Worm (Caenorhabditis elegans) whole organism, L1 larva: ENCODE measurements around the gene nhr-251.

ENCODE experiments used
- C34B4.2 ChIP-seq: sonication (generic microtip); optimal IDR thresholded peaks from 2 replicates; lab custom pipeline; 2017; ENCODE audit warnings: mild to moderate bottlenecking, missing genetic modification characterization, missing compliant biosample characterization
- Y116A8C.19 ChIP-seq: sonication (generic microtip); optimal IDR thresholded peaks from 2 replicates; lab custom pipeline; 2016; ENCODE audit warnings: missing compliant biosample characterization, missing genetic modification characterization, borderline replicate concordance
- aha-1 ChIP-seq: fragments of 150-350 bp; optimal IDR thresholded peaks from 2 replicates; lab custom pipeline; 2014; ENCODE audit warnings: missing biosample characterization, missing genetic modification characterization
- alr-1 ChIP-seq: fragments of 200-800 bp; sonication (Bioruptor generic); optimal IDR thresholded peaks from 2 replicates; lab custom pipeline; 2018; ENCODE audit warnings: borderline replicate concordance, mild to moderate bottlenecking, missing genetic modification characterization, missing compliant biosample characterization
- ceh-63 ChIP-seq: fragments of 200-800 bp; sonication (Bioruptor generic); optimal IDR thresholded peaks from 2 replicates; lab custom pipeline; 2018; ENCODE audit warnings: mild to moderate bottlenecking, missing genetic modification characterization, missing compliant biosample characterization
- ceh-88 ChIP-seq: fragments of 200-800 bp; sonication (Bioruptor generic); IDR thresholded peaks from 2 replicates; pipeline ENCODE4 v1.3.6; 2022; ENCODE audit warnings: missing genetic modification characterization, missing compliant biosample characterization
- ceh-90 ChIP-seq: sonication (generic microtip); optimal IDR thresholded peaks from 2 replicates; lab custom pipeline; 2016; ENCODE audit warnings: missing genetic modification characterization, missing compliant biosample characterization
- ces-1 ChIP-seq: fragments of 150-350 bp; optimal IDR thresholded peaks from 2 replicates; lab custom pipeline; 2014; ENCODE audit warnings: missing biosample characterization, missing genetic modification reagents, missing genetic modification characterization
- efl-1 ChIP-seq, 4 experiments: fragments of 150-350 bp; optimal IDR thresholded peaks in 3 of 4; peaks in 1 of 4; 1 replicate in 1 of 4; 2 replicates in 3 of 4; lab custom pipeline; 2014; ENCODE audit warnings: missing biosample characterization in 2 of 4, missing genetic modification characterization in 2 of 4, missing genetic modification reagents in 2 of 4
- elt-3 ChIP-seq, 6 experiments: fragments of 150-350 bp in 1 of 6; sonication (generic microtip); optimal IDR thresholded peaks; 2 replicates each; lab custom pipeline; 2017 to 2018; ENCODE audit warnings: missing biosample characterization in 6 of 6, missing genetic modification characterization in 6 of 6, inconsistent platforms in 1 of 6
- fkh-10 ChIP-seq: sonication (generic microtip); optimal IDR thresholded peaks from 2 replicates; lab custom pipeline; 2017; ENCODE audit warnings: missing biosample characterization, missing genetic modification reagents, missing genetic modification characterization
- hlh-17 ChIP-seq: fragments of 200-800 bp; sonication (Bioruptor generic); optimal IDR thresholded peaks from 2 replicates; lab custom pipeline; 2018; ENCODE audit warnings: missing genetic modification characterization, mild to moderate bottlenecking, missing compliant biosample characterization, moderate library complexity, borderline replicate concordance
- hpl-2 ChIP-seq: fragments of 150-350 bp; optimal IDR thresholded peaks from 2 replicates; lab custom pipeline; 2014; ENCODE audit warnings: missing biosample characterization, missing genetic modification reagents, missing genetic modification characterization
- irx-1 ChIP-seq: sonication (generic microtip); optimal IDR thresholded peaks from 2 replicates; lab custom pipeline; 2016; ENCODE audit warnings: missing genetic modification characterization, missing compliant biosample characterization
- jun-1 ChIP-seq: fragments of 150-350 bp; optimal IDR thresholded peaks from 2 replicates; lab custom pipeline; 2014; ENCODE audit warnings: missing biosample characterization, missing genetic modification reagents, missing genetic modification characterization
- lin-14 ChIP-seq: fragments of 200-800 bp; sonication (Bioruptor generic); optimal IDR thresholded peaks from 2 replicates; lab custom pipeline; 2018; ENCODE audit warnings: mild to moderate bottlenecking, missing genetic modification characterization, moderate library complexity, missing compliant biosample characterization
- lin-35 ChIP-seq, 2 experiments: fragments of 150-350 bp; optimal IDR thresholded peaks; 2 replicates each; lab custom pipeline; 2014; ENCODE audit warnings: missing biosample characterization in 2 of 2, missing genetic modification characterization in 2 of 2, missing genetic modification reagents in 2 of 2
- lin-39 ChIP-seq: fragments of 150-350 bp; optimal IDR thresholded peaks from 2 replicates; lab custom pipeline; 2014; ENCODE audit warnings: missing biosample characterization, missing genetic modification reagents, missing genetic modification characterization
- lir-3 ChIP-seq: sonication (generic microtip); optimal IDR thresholded peaks from 2 replicates; lab custom pipeline; 2016; ENCODE audit warnings: mild to moderate bottlenecking, missing genetic modification characterization, moderate library complexity, missing compliant biosample characterization; ENCODE audit not compliant: poor library complexity
- mdl-1 ChIP-seq, 2 experiments: fragments of 150-350 bp; optimal IDR thresholded peaks; 2 replicates each; lab custom pipeline; 2014 to 2017; ENCODE audit warnings: missing biosample characterization in 2 of 2, missing genetic modification characterization in 2 of 2, inconsistent platforms in 1 of 2
- mef-2 ChIP-seq: fragments of 150-350 bp; optimal IDR thresholded peaks from 2 replicates; lab custom pipeline; 2014; ENCODE audit warnings: missing biosample characterization, missing genetic modification characterization
- mep-1 ChIP-seq: fragments of 150-350 bp; optimal IDR thresholded peaks from 2 replicates; lab custom pipeline; 2014; ENCODE audit warnings: missing biosample characterization, missing genetic modification characterization
- nhr-28 ChIP-seq: fragments of 150-350 bp; optimal IDR thresholded peaks from 2 replicates; lab custom pipeline; 2014; ENCODE audit warnings: missing biosample characterization, missing genetic modification characterization
- nhr-47 ChIP-seq: sonication (generic microtip); optimal IDR thresholded peaks from 2 replicates; lab custom pipeline; 2016; ENCODE audit warnings: mild to moderate bottlenecking, missing genetic modification characterization, moderate library complexity, missing compliant biosample characterization
- nhr-71 ChIP-seq: sonication (generic microtip); optimal IDR thresholded peaks from 2 replicates; lab custom pipeline; 2016; ENCODE audit warnings: mild to moderate bottlenecking, missing genetic modification characterization, moderate library complexity, missing compliant biosample characterization
- nhr-76 ChIP-seq: sonication (generic microtip); optimal IDR thresholded peaks from 2 replicates; lab custom pipeline; 2017; ENCODE audit warnings: missing biosample characterization, missing genetic modification characterization
- nhr-85 ChIP-seq: sonication (generic microtip); peaks from one replicate; lab custom pipeline; 2016; ENCODE audit warnings: missing genetic modification characterization, inconsistent platforms, missing compliant biosample characterization
- pax-3 ChIP-seq: fragments of 200-800 bp; sonication (Bioruptor generic); optimal IDR thresholded peaks from 2 replicates; lab custom pipeline; 2018; ENCODE audit warnings: mild to moderate bottlenecking, missing genetic modification characterization, moderate library complexity, missing compliant biosample characterization
- snu-23 ChIP-seq: sonication (generic microtip); optimal IDR thresholded peaks from 2 replicates; lab custom pipeline; 2016; ENCODE audit warnings: missing genetic modification characterization, missing compliant biosample characterization
- sox-4 ChIP-seq: sonication (generic microtip); optimal IDR thresholded peaks from 2 replicates; lab custom pipeline; 2016; ENCODE audit warnings: missing genetic modification characterization, missing compliant biosample characterization
- sptf-1 ChIP-seq: fragments of 150-350 bp; optimal IDR thresholded peaks from 2 replicates; lab custom pipeline; 2014; ENCODE audit warnings: missing biosample characterization, missing genetic modification characterization
- sup-37 ChIP-seq: fragments of 200-800 bp; sonication (Bioruptor generic); optimal IDR thresholded peaks from 2 replicates; lab custom pipeline; 2018; ENCODE audit warnings: mild to moderate bottlenecking, missing genetic modification characterization, missing compliant biosample characterization
- swsn-7 ChIP-seq: sonication (generic microtip); optimal IDR thresholded peaks from 2 replicates; lab custom pipeline; 2016; ENCODE audit warnings: missing genetic modification characterization, missing compliant biosample characterization
- unc-130 ChIP-seq: fragments of 150-350 bp; optimal IDR thresholded peaks from 2 replicates; lab custom pipeline; 2017; ENCODE audit warnings: missing biosample characterization, missing genetic modification characterization, inconsistent platforms
- unc-86 ChIP-seq: sonication (generic microtip); optimal IDR thresholded peaks from 2 replicates; lab custom pipeline; 2016; ENCODE audit warnings: missing genetic modification characterization, missing compliant biosample characterization
- vab-15 ChIP-seq: sonication (generic microtip); optimal IDR thresholded peaks from 2 replicates; lab custom pipeline; 2017; ENCODE audit warnings: missing genotype, mild to moderate bottlenecking, missing genetic modification characterization, missing compliant biosample characterization
- xbp-1 ChIP-seq: sonication (generic microtip); optimal IDR thresholded peaks from 2 replicates; lab custom pipeline; 2016; ENCODE audit warnings: missing genetic modification characterization, missing compliant biosample characterization
- zip-4 ChIP-seq: fragments of 200-800 bp; sonication (Bioruptor generic); optimal IDR thresholded peaks from 2 replicates; lab custom pipeline; 2018; ENCODE audit warnings: mild to moderate bottlenecking, missing genetic modification characterization, moderate library complexity, missing compliant biosample characterization
- ztf-4 ChIP-seq: fragments of 150-350 bp; optimal IDR thresholded peaks from 2 replicates; lab custom pipeline; 2014; ENCODE audit warnings: missing biosample characterization, missing genetic modification characterization

Gene nhr-251

DNA sequence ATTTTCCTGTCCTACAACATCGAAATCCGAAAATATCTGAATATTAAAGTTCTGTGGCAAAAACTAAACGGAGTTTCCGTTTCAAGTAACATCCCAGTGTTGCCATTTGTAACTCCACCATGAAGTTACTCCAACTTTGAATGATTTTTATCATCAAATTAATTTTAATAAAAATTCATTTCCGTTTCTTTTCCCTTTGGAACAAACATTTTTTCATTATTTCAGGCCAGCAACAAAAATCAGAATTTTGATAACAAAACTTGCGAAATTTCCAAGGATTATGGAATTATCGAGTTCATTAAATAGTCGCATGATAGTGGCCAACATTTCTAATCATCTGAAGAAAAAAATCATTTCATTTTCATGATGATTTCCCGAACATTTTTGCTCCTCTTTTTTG lies 37.5 kb upstream of the nhr-251 start, which contains the start of gene C14C6.2:
TSS of gene C14C6.2 (plus strand) at position 301 of the 400 bp plus-strand sequence.
- no peak for TF ChIP-seq ztf-4 (tag; lab: Kevin White, UChicago)
- TF ChIP-seq, all 84 proteins: peak for 0

ce11 chrV:565984-566383 lies 34.3 kb upstream of the nhr-251 start, which contains the start of gene sri-73:
sri-73 (minus strand) TSS chrV:566084.
- TF ChIP-seq vab-15 (tag; lab: Kevin White, UChicago) = no peak
- no peak for TF ChIP-seq ces-1 (GFP tag; lab: Kevin White, UChicago)
- no peak for TF ChIP-seq unc-86
- no peak for TF ChIP-seq nhr-28
- TF ChIP-seq nhr-76 (tag; lab: Kevin White, UChicago) = no peak
- no peak for TF ChIP-seq lin-14 (GFP tag; lab: Kevin White, UChicago)
- no peak for TF ChIP-seq xbp-1 (tag; lab: Kevin White, UChicago)
- TF ChIP-seq hpl-2 (GFP tag; lab: Kevin White, UChicago) = no peak
- no peak for TF ChIP-seq swsn-7 (tag; lab: Kevin White, UChicago)
- no peak for TF ChIP-seq unc-130 (tag; lab: Kevin White, UChicago)
- no peak for TF ChIP-seq aha-1 (tag; lab: Kevin White, UChicago)
- TF ChIP-seq mep-1 = no peak
- no peak for TF ChIP-seq ceh-90 (tag; lab: Kevin White, UChicago)

- no peak for TF ChIP-seq sox-4 (tag; lab: Kevin White, UChicago)
- TF ChIP-seq, all 84 proteins: peak for 0
Measured at ce11 chrV:568105-568504, 32.2 kb upstream of the nhr-251 start, which contains the start of gene sri-72. sri-72 (minus strand) TSS chrV:568205.

ce11 chrV:574639-575038 lies 25.7 kb upstream of the nhr-251 start, which contains the start of gene C14C6.13:
C14C6.13 (minus strand) TSS chrV:574739.
- TF ChIP-seq nhr-76 (tag; lab: Kevin White, UChicago) (no peak), lin-35 (GFP tag; optimal IDR thresholded peaks at IDR 0.05; lab: Kevin White, UChicago) (no peak), hpl-2 (GFP tag; lab: Kevin White, UChicago) (no peak), alr-1 (tag; lab: Kevin White, UChicago) (no peak), ceh-63 (GFP tag; lab: Kevin White, UChicago) (no peak), efl-1 (optimal IDR thresholded peaks at IDR 0.05; lab: Kevin White, UChicago) (no peak), efl-1 (GFP tag; optimal IDR thresholded peaks at IDR 0.05 in 1 of 2; lab: Kevin White, UChicago) (no peak), mdl-1 (tag; optimal IDR thresholded peaks at IDR 0.05; lab: Kevin White, UChicago) (no peak), nhr-28 (no peak), ceh-88 (GFP tag; lab: Robert Waterston, UW) (no peak), lir-3 (no peak), C34B4.2 (tag; lab: Kevin White, UChicago) (no peak), pax-3 (tag; lab: Kevin White, UChicago) (no peak), Y116A8C.19 (no peak), sup-37 (GFP tag; lab: Kevin White, UChicago) (no peak)

DNA sequence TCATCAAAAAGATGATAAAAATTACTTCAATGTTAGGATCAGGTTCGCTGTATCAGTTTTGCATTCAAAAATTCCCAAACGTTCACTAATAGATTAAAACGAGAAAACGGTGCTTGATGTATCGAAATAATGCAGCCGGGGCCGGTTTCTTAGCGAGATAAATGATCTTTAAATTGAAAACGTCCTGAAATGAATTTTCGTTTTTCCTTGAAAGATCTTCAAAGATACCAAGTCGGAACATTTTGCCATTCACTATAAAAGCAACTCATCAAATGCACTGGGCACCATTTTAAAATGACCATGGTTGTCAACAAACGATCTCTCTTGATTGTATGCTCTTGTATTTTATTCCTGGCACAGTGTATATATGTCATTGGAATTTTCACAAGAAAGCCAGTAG lies 24.3 kb upstream of the nhr-251 start, which contains the start of gene K06H6.5:
TSS of gene K06H6.5 (plus strand) at position 301 of the 400 bp plus-strand sequence.
- TF ChIP-seq hlh-17 (GFP tag; lab: Kevin White, UChicago) (no peak), mef-2 (tag; lab: Kevin White, UChicago) (no peak), sptf-1 (tag; lab: Kevin White, UChicago) (no peak), nhr-47 (tag; lab: Kevin White, UChicago) (no peak), elt-3 (tag; optimal IDR thresholded peaks at IDR 0.05; lab: Kevin White, UChicago) (no peak), irx-1 (tag; lab: Kevin White, UChicago) (no peak), zip-4 (GFP tag; lab: Kevin White, UChicago) (no peak), jun-1 (no peak), lin-39 (tag; lab: Kevin White, UChicago) (no peak), nhr-85 (no peak), snu-23 (GFP tag; lab: Kevin White, UChicago) (no peak), fkh-10 (GFP tag; lab: Kevin White, UChicago) (no peak), nhr-71 (tag; lab: Kevin White, UChicago) (no peak)
